Worm (Caenorhabditis elegans) whole organism, L4 larva: ENCODE data around the gene hsp-43.

ENCODE experiments used
- F10B5.3 ChIP-seq: sonication (generic microtip); optimal IDR thresholded peaks from 2 replicates; lab custom pipeline; 2016; ENCODE audit warnings: mild to moderate bottlenecking, missing genetic modification characterization, missing compliant biosample characterization
- F26F4.8 ChIP-seq: fragments of 200-800 bp; sonication (Bioruptor generic); conservative IDR thresholded peaks from 2 replicates; pipeline ENCODE4 v1.3.6; 2022; ENCODE audit warnings: missing genetic modification characterization, missing compliant biosample characterization
- F37D6.2 ChIP-seq: sonication (generic microtip); optimal IDR thresholded peaks from 2 replicates; lab custom pipeline; 2016; ENCODE audit warnings: mild to moderate bottlenecking, missing genetic modification characterization, missing compliant biosample characterization
- T26A8.4 ChIP-seq: fragments of 200-800 bp; sonication (Bioruptor generic); IDR thresholded peaks from 2 replicates; pipeline ENCODE4 v1.3.6; 2022; ENCODE audit warnings: missing genetic modification characterization, missing compliant biosample characterization
- Y105C5A.15 ChIP-seq: fragments of 200-800 bp; sonication (Bioruptor generic); IDR thresholded peaks from 2 replicates; pipeline ENCODE4 v1.3.6; 2022; ENCODE audit warnings: missing genetic modification characterization, missing compliant biosample characterization
- Y75B8A.6 ChIP-seq: fragments of 200-800 bp; sonication (Bioruptor generic); IDR thresholded peaks from 2 replicates; pipeline ENCODE4 v1.3.6; 2022; ENCODE audit warnings: missing genetic modification reagents, missing genetic modification characterization, missing compliant biosample characterization
- ZK337.2 ChIP-seq: fragments of 200-800 bp; sonication (Bioruptor generic); IDR thresholded peaks from 2 replicates; pipeline ENCODE4 v1.3.6; 2022; ENCODE audit warnings: missing genetic modification reagents, missing genetic modification characterization, missing compliant biosample characterization
- aha-1 ChIP-seq: fragments of 150-350 bp; peaks from one replicate; lab custom pipeline; 2014; ENCODE audit warnings: missing biosample characterization, missing genetic modification characterization
- ceh-28 ChIP-seq: fragments of 150-350 bp; optimal IDR thresholded peaks from 2 replicates; lab custom pipeline; 2014; ENCODE audit warnings: missing biosample characterization, missing genetic modification reagents, missing genetic modification characterization
- ceh-44 ChIP-seq: fragments of 200-800 bp; sonication (Bioruptor generic); IDR thresholded peaks from 2 replicates; pipeline ENCODE4 v1.3.6; 2022; ENCODE audit warnings: missing genetic modification reagents, missing genetic modification characterization, missing compliant biosample characterization
- ceh-62 ChIP-seq: sonication (generic microtip); optimal IDR thresholded peaks from 2 replicates; lab custom pipeline; 2017; ENCODE audit warnings: missing biosample characterization, missing genetic modification characterization
- daf-16 ChIP-seq, 3 experiments: sonication (generic microtip); optimal IDR thresholded peaks; 2 replicates each; lab custom pipeline; 2016 to 2017; ENCODE audit warnings: missing genetic modification characterization in 3 of 3, missing genetic modification reagents in 3 of 3, mild to moderate bottlenecking in 2 of 3, missing compliant biosample characterization in 2 of 3, missing biosample characterization in 1 of 3, moderate library complexity in 1 of 3
- dmd-6 ChIP-seq: fragments of 200-800 bp; sonication (Bioruptor generic); IDR thresholded peaks from 2 replicates; pipeline ENCODE4 v1.3.6; 2022; ENCODE audit warnings: missing genetic modification reagents, missing genetic modification characterization, missing compliant biosample characterization
- dmd-9 ChIP-seq: fragments of 200-800 bp; sonication (Bioruptor generic); IDR thresholded peaks from 2 replicates; pipeline ENCODE4 v1.3.6; 2022; ENCODE audit warnings: missing genetic modification reagents, missing genetic modification characterization, missing compliant biosample characterization
- dve-1 ChIP-seq: sonication (generic microtip); optimal IDR thresholded peaks from 2 replicates; lab custom pipeline; 2017; ENCODE audit warnings: antibody characterized with exemption, mild to moderate bottlenecking, missing genetic modification characterization, missing compliant biosample characterization; ENCODE audit not compliant: insufficient read depth
- fkh-10 ChIP-seq: fragments of 150-350 bp; optimal IDR thresholded peaks from 2 replicates; lab custom pipeline; 2014; ENCODE audit warnings: missing biosample characterization, missing genetic modification reagents, missing genetic modification characterization
- hlh-11 ChIP-seq: fragments of 200-800 bp; sonication (Bioruptor generic); optimal IDR thresholded peaks from 2 replicates; lab custom pipeline; 2018; ENCODE audit warnings: mild to moderate bottlenecking, missing genetic modification characterization, missing compliant biosample characterization
- hlh-30 ChIP-seq: sonication (generic microtip); optimal IDR thresholded peaks from 2 replicates; lab custom pipeline; 2017; ENCODE audit warnings: antibody characterized with exemption, mild to moderate bottlenecking, missing genetic modification characterization, missing compliant biosample characterization; ENCODE audit not compliant: insufficient read depth
- hmg-1.1 ChIP-seq: fragments of 200-800 bp; sonication (Bioruptor generic); IDR thresholded peaks from 2 replicates; pipeline ENCODE4 v1.3.6; 2022; ENCODE audit warnings: missing genetic modification reagents, missing genetic modification characterization, missing compliant biosample characterization
- lim-7 ChIP-seq: fragments of 200-800 bp; sonication (Bioruptor generic); IDR thresholded peaks from 2 replicates; pipeline ENCODE4 v1.3.6; 2022; ENCODE audit warnings: missing genetic modification characterization, missing compliant biosample characterization
- lin-15B ChIP-seq: fragments of 150-350 bp; sonication (generic microtip); optimal IDR thresholded peaks from 3 replicates; lab custom pipeline; 2014; ENCODE audit warnings: missing biosample characterization, missing genetic modification characterization
- lin-29 ChIP-seq: fragments of 200-800 bp; sonication (Bioruptor generic); IDR thresholded peaks from 2 replicates; pipeline ENCODE4 v1.3.6; 2022; ENCODE audit warnings: missing genetic modification reagents, missing genetic modification characterization, missing compliant biosample characterization
- lin-38 ChIP-seq: fragments of 200-800 bp; sonication (Bioruptor generic); IDR thresholded peaks from 2 replicates; pipeline ENCODE4 v1.3.6; 2022; ENCODE audit warnings: missing genetic modification reagents, missing genetic modification characterization, missing compliant biosample characterization
- lsy-2 ChIP-seq, 2 experiments: fragments of 150-350 bp in 1 of 2; sonication (generic microtip) in 1 of 2; optimal IDR thresholded peaks; 2 replicates each; lab custom pipeline; 2014 to 2017; ENCODE audit warnings: missing biosample characterization in 2 of 2, missing genetic modification characterization in 2 of 2
- madf-5 ChIP-seq, 2 experiments: fragments of 200-800 bp; sonication (Bioruptor generic); IDR thresholded peaks; 2 replicates each; pipeline ENCODE4 v1.3.6; 2022; ENCODE audit warnings: missing compliant biosample characterization in 2 of 2, missing genetic modification characterization in 2 of 2
- madf-9 ChIP-seq: fragments of 200-800 bp; sonication (Bioruptor generic); conservative IDR thresholded peaks from 2 replicates; pipeline ENCODE4 v1.3.6; 2022; ENCODE audit warnings: missing genetic modification reagents, missing genetic modification characterization, missing compliant biosample characterization
- mdl-1 ChIP-seq, 2 experiments: fragments of 150-350 bp in 1 of 2; sonication (generic microtip) in 1 of 2; optimal IDR thresholded peaks; 2 replicates each; lab custom pipeline; 2014 to 2017; ENCODE audit warnings: missing biosample characterization in 2 of 2, missing genetic modification characterization in 2 of 2
- mes-2 ChIP-seq: sonication (generic microtip); optimal IDR thresholded peaks from 2 replicates; lab custom pipeline; 2016; ENCODE audit warnings: missing genotype, mild to moderate bottlenecking, missing genetic modification characterization, missing compliant biosample characterization; ENCODE audit not compliant: poor library complexity, severe bottlenecking
- mxl-2 ChIP-seq: fragments of 200-800 bp; sonication (Bioruptor generic); conservative IDR thresholded peaks from 2 replicates; pipeline ENCODE4 v1.3.6; 2022; ENCODE audit warnings: missing genetic modification reagents, missing genetic modification characterization, missing compliant biosample characterization
- nhr-10 ChIP-seq: fragments of 150-350 bp; optimal IDR thresholded peaks from 2 replicates; lab custom pipeline; 2014; ENCODE audit warnings: missing biosample characterization, missing genetic modification characterization
- nhr-11 ChIP-seq: fragments of 150-350 bp; optimal IDR thresholded peaks from 2 replicates; lab custom pipeline; 2014; ENCODE audit warnings: missing biosample characterization, missing genetic modification characterization
- nhr-111 ChIP-seq: fragments of 200-800 bp; sonication (Bioruptor generic); optimal IDR thresholded peaks from 2 replicates; lab custom pipeline; 2018; ENCODE audit warnings: mild to moderate bottlenecking, missing genetic modification characterization, missing compliant biosample characterization
- nhr-28 ChIP-seq: fragments of 150-350 bp; optimal IDR thresholded peaks from 2 replicates; lab custom pipeline; 2014; ENCODE audit warnings: missing biosample characterization, missing genetic modification characterization
- nhr-41 ChIP-seq: fragments of 200-800 bp; sonication (Bioruptor generic); IDR thresholded peaks from 2 replicates; pipeline ENCODE4 v1.3.6; 2022; ENCODE audit warnings: missing genetic modification reagents, missing genetic modification characterization, missing compliant biosample characterization
- nhr-42 ChIP-seq: fragments of 200-800 bp; sonication (Bioruptor generic); IDR thresholded peaks from 2 replicates; pipeline ENCODE4 v1.3.6; 2022; ENCODE audit warnings: missing genetic modification characterization, missing compliant biosample characterization
- nhr-6 ChIP-seq: fragments of 150-350 bp; optimal IDR thresholded peaks from 2 replicates; lab custom pipeline; 2014; ENCODE audit warnings: missing biosample characterization, missing genetic modification characterization
- nhr-77 ChIP-seq: fragments of 150-350 bp; optimal IDR thresholded peaks from 2 replicates; lab custom pipeline; 2014; ENCODE audit warnings: missing biosample characterization, missing genetic modification characterization
- php-3 ChIP-seq: fragments of 200-800 bp; sonication (Bioruptor generic); IDR thresholded peaks from 2 replicates; pipeline ENCODE4 v1.3.6; 2022; ENCODE audit warnings: missing genetic modification reagents, missing genetic modification characterization, missing compliant biosample characterization
- rbr-2 ChIP-seq: sonication (generic microtip); optimal IDR thresholded peaks from 2 replicates; lab custom pipeline; 2016; ENCODE audit warnings: missing genotype, missing genetic modification characterization, missing compliant biosample characterization
- snpc-4 ChIP-seq: fragments of 150-350 bp; optimal IDR thresholded peaks from 2 replicates; lab custom pipeline; 2014; ENCODE audit warnings: missing biosample characterization, missing genetic modification characterization
- spr-1 ChIP-seq: sonication (generic microtip); optimal IDR thresholded peaks from 2 replicates; lab custom pipeline; 2016; ENCODE audit warnings: mild to moderate bottlenecking, missing genetic modification characterization, missing compliant biosample characterization
- tag-97 ChIP-seq: fragments of 200-800 bp; sonication (Bioruptor generic); IDR thresholded peaks from 2 replicates; pipeline ENCODE4 v1.3.6; 2022; ENCODE audit warnings: missing genetic modification characterization, missing compliant biosample characterization
- tra-1 ChIP-seq: fragments of 200-800 bp; sonication (Bioruptor generic); IDR thresholded peaks from 2 replicates; pipeline ENCODE4 v1.3.6; 2022; ENCODE audit warnings: missing genetic modification reagents, missing genetic modification characterization, missing compliant biosample characterization
- vab-7 ChIP-seq: fragments of 200-800 bp; sonication (Bioruptor generic); IDR thresholded peaks from 2 replicates; pipeline ENCODE4 v1.3.6; 2022; ENCODE audit warnings: missing genetic modification reagents, missing genetic modification characterization, missing compliant biosample characterization
- ztf-7 ChIP-seq: fragments of 150-350 bp; optimal IDR thresholded peaks from 2 replicates; lab custom pipeline; 2014; ENCODE audit warnings: missing biosample characterization, missing genetic modification characterization

hsp-43 gene

DNA sequence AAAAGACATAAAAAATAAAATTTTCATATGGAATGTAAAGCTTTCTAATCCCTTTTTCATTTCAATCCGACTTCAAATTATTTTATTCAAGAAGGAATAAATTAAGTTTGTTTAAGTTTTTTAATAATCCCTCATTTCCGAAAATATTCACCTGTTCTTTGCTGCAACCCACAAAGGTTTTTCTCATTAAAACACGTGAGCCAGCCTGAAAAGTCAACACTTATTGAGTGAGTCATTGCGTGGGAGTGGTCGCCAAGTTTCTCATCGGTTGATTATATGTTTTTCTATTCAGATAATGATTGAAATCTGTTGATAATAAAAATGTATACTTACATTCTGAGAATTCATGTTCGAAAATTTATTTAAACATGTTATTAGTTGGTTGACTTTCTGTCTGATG lies 10.2 kb upstream of the hsp-43 start:
- TF ChIP-seq lin-15B (no peak), dve-1 (tag; lab: Kevin White, UChicago) (peak; percentile 41), tag-97 (no peak), lsy-2 (tag; optimal IDR thresholded peaks at IDR 0.05; lab: Kevin White, UChicago) (peak in 1 of 2 experiments; percentile 12), mes-2 (tag; lab: Kevin White, UChicago) (no peak), nhr-28 (tag; lab: Kevin White, UChicago) (no peak), ZK337.2 (no peak), nhr-11 (no peak), daf-16 (GFP tag; optimal IDR thresholded peaks at IDR 0.05; lab: Kevin White, UChicago) (no peak), daf-16 (tag; optimal IDR thresholded peaks at IDR 0.05; lab: Kevin White, UChicago) (peak; percentile 2), nhr-6 (tag; lab: Kevin White, UChicago) (peak; percentile 13), nhr-42 (GFP tag; lab: Robert Waterston, UW) (no peak), php-3 (GFP tag; lab: Robert Waterston, UW) (no peak), fkh-10 (GFP tag; lab: Kevin White, UChicago) (no peak), aha-1 (tag; lab: Kevin White, UChicago) (peak; percentile 73), snpc-4 (tag; lab: Kevin White, UChicago) (no peak), mxl-2 (GFP tag; lab: Robert Waterston, UW) (no peak)

DNA sequence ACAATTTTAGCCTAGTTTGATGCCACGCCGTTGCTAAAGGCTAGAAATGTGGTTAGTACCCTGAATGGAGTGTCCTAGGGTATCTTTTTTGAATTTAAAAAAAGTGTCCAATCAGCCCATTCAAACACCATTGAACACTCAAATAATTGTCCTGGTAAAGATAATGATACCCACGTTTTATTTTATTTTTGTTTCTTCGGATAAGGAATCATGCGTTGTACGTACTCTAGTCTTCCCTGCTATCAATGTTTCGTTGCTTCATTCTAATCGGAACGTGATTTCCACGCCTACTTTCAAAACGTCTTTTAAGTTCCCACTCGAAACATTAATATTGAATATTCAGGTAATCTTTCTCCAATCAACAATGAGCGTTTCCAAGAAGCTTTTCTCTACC lies 5.3 kb upstream of the hsp-43 start, which contains the start of gene got-2.2:
Gene got-2.2, plus strand, starts transcription at position 344 of the 394 bp plus-strand sequence.
- TF ChIP-seq lin-15B (no peak), lin-29 (no peak), daf-16 (GFP tag; optimal IDR thresholded peaks at IDR 0.05; lab: Kevin White, UChicago) (no peak), daf-16 (tag; optimal IDR thresholded peaks at IDR 0.05; lab: Kevin White, UChicago) (peak; percentile 54), aha-1 (tag; lab: Kevin White, UChicago) (peak; percentile 65), nhr-77 (tag; lab: Kevin White, UChicago) (peak; percentile 21), mdl-1 (tag; optimal IDR thresholded peaks at IDR 0.05; lab: Kevin White, UChicago) (peak in 1 of 2 experiments; percentile 44), nhr-28 (tag; lab: Kevin White, UChicago) (peak; percentile 66), ztf-7 (tag; lab: Kevin White, UChicago) (no peak), dve-1 (tag; lab: Kevin White, UChicago) (peak; percentile 63), hlh-11 (peak; percentile 13), nhr-10 (tag; lab: Kevin White, UChicago) (peak; percentile 24), hlh-30 (tag; lab: Kevin White, UChicago) (peak; percentile 42)

DNA sequence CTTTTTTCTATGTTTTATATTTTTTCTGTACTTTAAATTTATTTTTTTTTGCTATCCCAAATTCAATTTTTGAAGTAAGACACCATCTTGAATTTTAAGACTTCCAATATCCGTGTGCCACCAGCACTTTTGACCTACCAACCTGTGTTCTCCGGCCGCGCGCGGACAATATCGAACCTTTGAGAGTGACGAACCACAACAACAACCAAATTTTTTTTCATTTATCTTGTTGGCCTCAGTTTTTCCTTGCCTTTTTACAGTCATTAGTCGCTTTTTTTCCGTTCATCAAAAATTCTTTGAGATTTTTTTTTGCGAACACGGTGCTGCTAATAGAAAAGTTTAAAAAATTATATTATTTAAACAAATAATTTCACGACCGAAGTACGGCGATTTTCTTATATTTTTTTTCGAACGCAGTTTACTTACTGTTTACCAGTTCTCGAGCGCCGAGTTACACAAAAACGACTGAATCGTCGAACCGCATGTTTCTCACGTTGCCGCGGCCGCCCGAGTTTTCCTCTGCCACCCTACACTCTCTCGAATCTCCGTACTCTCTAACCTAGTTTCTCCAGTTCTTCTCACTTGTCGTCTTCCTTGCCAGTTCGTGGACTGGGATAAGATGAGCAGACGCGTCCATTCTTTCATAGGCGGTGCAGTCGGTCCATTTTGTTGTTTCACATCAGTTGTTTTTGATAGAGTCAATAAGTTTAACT lies 4.7 kb upstream of the hsp-43 start:
- no peak for TF ChIP-seq ceh-62 (tag; lab: Kevin White, UChicago)
- peak; percentile 2 for TF ChIP-seq aha-1 (tag; lab: Kevin White, UChicago)
- no peak for TF ChIP-seq tra-1 (GFP tag; lab: Robert Waterston, UW)
- no peak for TF ChIP-seq F10B5.3 (tag; lab: Kevin White, UChicago)
- TF ChIP-seq nhr-41 (GFP tag; lab: Robert Waterston, UW): no peak
- peak; percentile 6; the same call in 1 of the 2 replicates for TF ChIP-seq dmd-6 (GFP tag; lab: Robert Waterston, UW)
- TF ChIP-seq rbr-2: no peak
- TF ChIP-seq vab-7 (GFP tag; lab: Robert Waterston, UW): no peak
- TF ChIP-seq hmg-1.1 (GFP tag; lab: Robert Waterston, UW): peak; percentile 53; the same call in 1 of the 2 replicates
- peak in 1 of 2 experiments; percentile 67 for TF ChIP-seq daf-16 (GFP tag; optimal IDR thresholded peaks at IDR 0.05; lab: Kevin White, UChicago)
- no peak for TF ChIP-seq daf-16 (tag; optimal IDR thresholded peaks at IDR 0.05; lab: Kevin White, UChicago)
- TF ChIP-seq madf-9 (GFP tag; lab: Robert Waterston, UW): no peak
- no peak for TF ChIP-seq madf-5 (GFP tag; IDR thresholded peaks at IDR 0.05; lab: Robert Waterston, UW)
- TF ChIP-seq Y75B8A.6 (GFP tag; lab: Robert Waterston, UW): no peak
- no peak for TF ChIP-seq lim-7
- no peak for TF ChIP-seq dve-1 (tag; lab: Kevin White, UChicago)
- no peak for TF ChIP-seq Y105C5A.15 (GFP tag; lab: Robert Waterston, UW)
- no peak for TF ChIP-seq php-3 (GFP tag; lab: Robert Waterston, UW)
- TF ChIP-seq ceh-44 (GFP tag; lab: Robert Waterston, UW): no peak
- no peak for TF ChIP-seq F26F4.8 (GFP tag; lab: Robert Waterston, UW)
- no peak for TF ChIP-seq dmd-9 (GFP tag; lab: Robert Waterston, UW)
- TF ChIP-seq spr-1 (tag; lab: Kevin White, UChicago): no peak
- TF ChIP-seq T26A8.4: no peak
- no peak for TF ChIP-seq ceh-28
- TF ChIP-seq lin-38 (GFP tag; lab: Robert Waterston, UW): no peak
- no peak for TF ChIP-seq nhr-111 (GFP tag; lab: Kevin White, UChicago)
- TF ChIP-seq F37D6.2 (tag; lab: Kevin White, UChicago): peak; percentile 10
